Fruit fly (Drosophila melanogaster) whole organism, adult: ENCODE measurements around the gene AIF.

ENCODE experiments used
- CG11617 ChIP-seq: fragments of 200-800 bp; sonication (Bioruptor generic); optimal IDR thresholded peaks from 2 replicates; lab custom pipeline; 2017; ENCODE audit warnings: mild to moderate bottlenecking, missing biosample characterization, missing genetic modification reagents, missing genetic modification characterization
- CG12768 ChIP-seq: fragments of 200-800 bp; sonication (Bioruptor generic); optimal IDR thresholded peaks from 2 replicates; lab custom pipeline; 2017; ENCODE audit warnings: missing biosample characterization, missing genetic modification characterization, mild to moderate bottlenecking, moderate library complexity, missing genetic modification reagents
- CG1620 ChIP-seq: fragments of 200-800 bp; sonication (Bioruptor generic); optimal IDR thresholded peaks from 2 replicates; lab custom pipeline; 2016; ENCODE audit warnings: missing biosample characterization, missing genetic modification characterization
- Hr96 ChIP-seq: fragments of 200-800 bp; sonication (Bioruptor generic); optimal IDR thresholded peaks from 2 replicates; lab custom pipeline; 2016; ENCODE audit warnings: missing biosample characterization, missing genetic modification characterization
- bab1 ChIP-seq: fragments of 200-800 bp; sonication (Bioruptor generic); optimal IDR thresholded peaks from 3 replicates; lab custom pipeline; 2019; ENCODE audit warnings: missing biosample characterization, mild to moderate bottlenecking, missing genetic modification characterization, moderate library complexity
- cic ChIP-seq: fragments of 200-800 bp; sonication (Bioruptor generic); optimal IDR thresholded peaks from 2 replicates; lab custom pipeline; 2017; ENCODE audit warnings: missing biosample characterization, mild to moderate bottlenecking, missing genetic modification characterization, moderate library complexity
- cnc ChIP-seq, 2 experiments: fragments of >200 bp; optimal IDR thresholded peaks; 2 replicates each; lab custom pipeline; 2017

DNA sequence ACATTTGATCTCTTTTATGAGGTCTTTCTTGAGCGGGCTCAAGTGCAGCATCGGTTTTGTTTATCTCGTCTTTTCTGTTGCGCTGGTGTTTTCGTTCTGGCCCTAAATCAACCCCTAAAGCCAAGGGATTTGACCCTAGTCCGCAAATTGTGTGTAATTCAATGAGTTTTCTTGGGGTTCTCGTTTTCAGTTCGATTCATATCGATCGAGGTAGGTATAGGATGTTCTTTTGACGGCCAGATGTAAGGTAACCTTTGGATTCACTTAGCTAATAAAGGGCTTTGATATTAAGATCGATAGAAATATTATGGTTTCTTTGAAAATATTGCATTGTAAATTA is 13.7 kb downstream of the AIF start:
- TF ChIP-seq CG11617 (GFP tag; lab: Kevin White, UChicago) = no peak
- no peak for TF ChIP-seq bab1 (GFP tag; lab: Kevin White, UChicago)
- no peak for TF ChIP-seq CG1620 (GFP tag; lab: Kevin White, UChicago)
- TF ChIP-seq cnc (optimal IDR thresholded peaks at IDR 0.05; lab: Kevin White, UChicago) = no peak
- TF ChIP-seq cic (GFP tag; lab: Kevin White, UChicago) = no peak
- TF ChIP-seq CG12768 (GFP tag; lab: Kevin White, UChicago) = no peak
- no peak for TF ChIP-seq Hr96 (GFP tag; lab: Kevin White, UChicago)
